Worm (Caenorhabditis elegans) whole organism, late embryonic: ENCODE data around the gene F54D10.9.

ENCODE experiments used
- K02D7.2 ChIP-seq: sonication (generic microtip); optimal IDR thresholded peaks from 2 replicates; lab custom pipeline; 2017; ENCODE audit warnings: mild to moderate bottlenecking, missing genetic modification characterization, missing compliant biosample characterization
- K09A11.1 ChIP-seq: sonication (generic microtip); optimal IDR thresholded peaks from 2 replicates; lab custom pipeline; 2017; ENCODE audit warnings: antibody characterized with exemption, mild to moderate bottlenecking, missing genetic modification characterization, missing compliant biosample characterization; ENCODE audit not compliant: insufficient read depth
- ama-1 ChIP-seq: fragments of 150-350 bp; optimal IDR thresholded peaks from 2 replicates; lab custom pipeline; 2014
- ceh-14 ChIP-seq: sonication (generic microtip); optimal IDR thresholded peaks from 2 replicates; lab custom pipeline; 2016; ENCODE audit warnings: missing genotype, missing genetic modification characterization, missing compliant biosample characterization
- ceh-18 ChIP-seq: sonication (generic microtip); optimal IDR thresholded peaks from 2 replicates; lab custom pipeline; 2016; ENCODE audit warnings: missing genetic modification characterization, missing compliant biosample characterization
- ceh-19 ChIP-seq: fragments of 200-800 bp; sonication (Bioruptor generic); optimal IDR thresholded peaks from 2 replicates; lab custom pipeline; 2018; ENCODE audit warnings: mild to moderate bottlenecking, missing genetic modification characterization, missing compliant biosample characterization
- ceh-22 ChIP-seq: sonication (generic microtip); optimal IDR thresholded peaks from 2 replicates; lab custom pipeline; 2017; ENCODE audit warnings: missing biosample characterization, missing genetic modification characterization
- ceh-31 ChIP-seq: sonication (generic microtip); optimal IDR thresholded peaks from 2 replicates; lab custom pipeline; 2016; ENCODE audit warnings: missing genetic modification characterization, missing compliant biosample characterization
- ceh-48 ChIP-seq: sonication (generic microtip); optimal IDR thresholded peaks from 2 replicates; lab custom pipeline; 2016; ENCODE audit warnings: missing genetic modification characterization, inconsistent platforms, missing compliant biosample characterization
- ceh-9 ChIP-seq: sonication (generic microtip); optimal IDR thresholded peaks from 2 replicates; lab custom pipeline; 2016; ENCODE audit warnings: mild to moderate bottlenecking, missing genetic modification characterization, inconsistent platforms, missing compliant biosample characterization
- che-1 ChIP-seq: sonication (generic microtip); optimal IDR thresholded peaks from 2 replicates; lab custom pipeline; 2016; ENCODE audit warnings: mild to moderate bottlenecking, missing genetic modification characterization, missing compliant biosample characterization
- elt-2 ChIP-seq: sonication (generic microtip); optimal IDR thresholded peaks from 2 replicates; lab custom pipeline; 2016; ENCODE audit warnings: missing genetic modification reagents, missing genetic modification characterization, missing compliant biosample characterization
- ets-4 ChIP-seq: sonication (generic microtip); optimal IDR thresholded peaks from 2 replicates; lab custom pipeline; 2016; ENCODE audit warnings: missing genetic modification characterization, missing compliant biosample characterization
- eyg-1 ChIP-seq: sonication (generic microtip); optimal IDR thresholded peaks from 2 replicates; lab custom pipeline; 2016; ENCODE audit warnings: missing genotype, missing genetic modification characterization, missing compliant biosample characterization
- fax-1 ChIP-seq: sonication (generic microtip); optimal IDR thresholded peaks from 2 replicates; lab custom pipeline; 2016; ENCODE audit warnings: missing genotype, missing genetic modification characterization, missing compliant biosample characterization
- fkh-6 ChIP-seq: sonication (generic microtip); optimal IDR thresholded peaks from 2 replicates; lab custom pipeline; 2016; ENCODE audit warnings: missing genetic modification characterization, missing compliant biosample characterization
- hlh-15 ChIP-seq: sonication (generic microtip); optimal IDR thresholded peaks from 2 replicates; lab custom pipeline; 2016; ENCODE audit warnings: missing genetic modification characterization, missing compliant biosample characterization
- hlh-6 ChIP-seq: sonication (generic microtip); optimal IDR thresholded peaks from 2 replicates; lab custom pipeline; 2016; ENCODE audit warnings: missing genotype, missing genetic modification characterization, missing compliant biosample characterization
- hlh-8 ChIP-seq: sonication (generic microtip); optimal IDR thresholded peaks from 2 replicates; lab custom pipeline; 2016; ENCODE audit warnings: missing genotype, missing genetic modification characterization, missing compliant biosample characterization
- mec-3 ChIP-seq: sonication (generic microtip); optimal IDR thresholded peaks from 2 replicates; lab custom pipeline; 2016; ENCODE audit warnings: borderline replicate concordance, missing genetic modification characterization, missing compliant biosample characterization
- nfya-1 ChIP-seq: sonication (generic microtip); optimal IDR thresholded peaks from 2 replicates; lab custom pipeline; 2017; ENCODE audit warnings: missing genetic modification characterization, mild to moderate bottlenecking, missing compliant biosample characterization, antibody characterized with exemption, moderate library complexity
- nhr-11 ChIP-seq: fragments of 150-350 bp; optimal IDR thresholded peaks from 2 replicates; lab custom pipeline; 2014; ENCODE audit warnings: missing biosample characterization, missing genetic modification characterization
- nhr-232 ChIP-seq: sonication (generic microtip); optimal IDR thresholded peaks from 2 replicates; lab custom pipeline; 2016; ENCODE audit warnings: missing genetic modification characterization, missing compliant biosample characterization
- odd-2 ChIP-seq: sonication (generic microtip); optimal IDR thresholded peaks from 2 replicates; lab custom pipeline; 2017; ENCODE audit warnings: antibody characterized with exemption, mild to moderate bottlenecking, missing genetic modification characterization, missing compliant biosample characterization
- pag-3 ChIP-seq: sonication (generic microtip); optimal IDR thresholded peaks from 2 replicates; lab custom pipeline; 2016; ENCODE audit warnings: missing compliant biosample characterization, missing genetic modification characterization, borderline replicate concordance
- pat-9 ChIP-seq: fragments of 200-800 bp; sonication (Bioruptor generic); optimal IDR thresholded peaks from 2 replicates; lab custom pipeline; 2018; ENCODE audit warnings: mild to moderate bottlenecking, missing genetic modification characterization, moderate library complexity, missing compliant biosample characterization
- pax-1 ChIP-seq: fragments of 150-350 bp; optimal IDR thresholded peaks from 2 replicates; lab custom pipeline; 2014; ENCODE audit warnings: missing biosample characterization, missing genetic modification characterization
- pha-4 ChIP-seq: fragments of 150-350 bp; optimal IDR thresholded peaks from 2 replicates; lab custom pipeline; 2018; ENCODE audit warnings: missing biosample characterization, missing genetic modification reagents, missing genetic modification characterization
- pqm-1 ChIP-seq: sonication (generic microtip); optimal IDR thresholded peaks from 2 replicates; lab custom pipeline; 2016; ENCODE audit warnings: missing genetic modification characterization, missing compliant biosample characterization
- pros-1 ChIP-seq: fragments of 150-350 bp; optimal IDR thresholded peaks from 2 replicates; lab custom pipeline; 2014; ENCODE audit warnings: missing biosample characterization, missing genetic modification reagents, missing genetic modification characterization
- sox-4 ChIP-seq: sonication (generic microtip); optimal IDR thresholded peaks from 2 replicates; lab custom pipeline; 2017; ENCODE audit warnings: mild to moderate bottlenecking, missing genetic modification characterization, inconsistent platforms, missing compliant biosample characterization
- tbx-2 ChIP-seq: sonication (generic microtip); optimal IDR thresholded peaks from 2 replicates; lab custom pipeline; 2016; ENCODE audit warnings: missing genetic modification characterization, missing compliant biosample characterization
- tbx-7 ChIP-seq: sonication (generic microtip); optimal IDR thresholded peaks from 2 replicates; lab custom pipeline; 2016; ENCODE audit warnings: missing genotype, missing genetic modification characterization, missing compliant biosample characterization
- ttx-3 ChIP-seq: sonication (generic microtip); optimal IDR thresholded peaks from 2 replicates; lab custom pipeline; 2016; ENCODE audit warnings: missing genetic modification reagents, missing genetic modification characterization, missing compliant biosample characterization
- unc-42 ChIP-seq: sonication (generic microtip); optimal IDR thresholded peaks from 2 replicates; lab custom pipeline; 2016; ENCODE audit warnings: missing genotype, missing genetic modification characterization, missing compliant biosample characterization
- unc-86 ChIP-seq: sonication (generic microtip); optimal IDR thresholded peaks from 2 replicates; lab custom pipeline; 2016; ENCODE audit warnings: missing genetic modification characterization, missing compliant biosample characterization

The F54D10.9 gene

ce11 chrII:3808643-3809042 is 23.6 kb downstream of the F54D10.9 start:
- TF ChIP-seq ceh-31 (tag; lab: Kevin White, UChicago) (no peak), nfya-1 (tag; lab: Kevin White, UChicago) (no peak), ceh-22 (tag; lab: Kevin White, UChicago) (no peak), eyg-1 (tag; lab: Kevin White, UChicago) (no peak), ceh-9 (tag; lab: Kevin White, UChicago) (no peak), hlh-8 (tag; lab: Kevin White, UChicago) (no peak), ceh-48 (no peak), pros-1 (no peak), tbx-2 (tag; lab: Kevin White, UChicago) (no peak)

- TF ChIP-seq fkh-6 (tag; lab: Kevin White, UChicago) (no peak), nfya-1 (tag; lab: Kevin White, UChicago) (peak; percentile 70), elt-2 (tag; lab: Kevin White, UChicago) (peak; percentile 78), pat-9 (tag; lab: Kevin White, UChicago) (no peak), ceh-18 (tag; lab: Kevin White, UChicago) (peak; percentile 32), ets-4 (tag; lab: Kevin White, UChicago) (no peak), nhr-232 (tag; lab: Kevin White, UChicago) (no peak), tbx-2 (tag; lab: Kevin White, UChicago) (peak; percentile 74), ceh-14 (tag; lab: Kevin White, UChicago) (no peak), unc-86 (peak; percentile 45), pax-1 (tag; lab: Kevin White, UChicago) (peak; percentile 30), K09A11.1 (tag; lab: Kevin White, UChicago) (peak; percentile 32), ttx-3 (tag; lab: Kevin White, UChicago) (peak; percentile 36), unc-42 (tag; lab: Kevin White, UChicago) (peak; percentile 6), sox-4 (tag; lab: Kevin White, UChicago) (peak; percentile 4), K02D7.2 (tag; lab: Kevin White, UChicago) (peak; percentile 45), ceh-31 (tag; lab: Kevin White, UChicago) (peak; percentile 53)
Measured at ce11 chrII:3808104-3808503, 24.2 kb downstream of the F54D10.9 start, which contains the start of gene F54D10.5. Gene F54D10.5 (minus strand): TSS chrII:3808177.

ce11 chrII:3806964-3807363 is 25.3 kb downstream of the F54D10.9 start, which contains the start of gene F54D10.4:
Gene F54D10.4 (minus strand): TSS chrII:3807064.
- TF ChIP-seq mec-3 (tag; lab: Kevin White, UChicago): no peak
- no peak for TF ChIP-seq unc-42 (tag; lab: Kevin White, UChicago)
- TF ChIP-seq hlh-6 (tag; lab: Kevin White, UChicago): no peak
- no peak for TF ChIP-seq pat-9 (tag; lab: Kevin White, UChicago)
- no peak for TF ChIP-seq pha-4
- no peak for TF ChIP-seq odd-2 (tag; lab: Kevin White, UChicago)
- TF ChIP-seq ama-1 (lab: Kevin White, UChicago): no peak

- no peak for TF ChIP-seq mec-3 (tag; lab: Kevin White, UChicago)
- no peak for TF ChIP-seq pat-9 (tag; lab: Kevin White, UChicago)
- TF ChIP-seq pqm-1 (tag; lab: Kevin White, UChicago): no peak
- TF ChIP-seq ceh-19 (GFP tag; lab: Kevin White, UChicago): no peak
- TF ChIP-seq nhr-11 (tag; lab: Kevin White, UChicago): no peak
- no peak for TF ChIP-seq fkh-6 (tag; lab: Kevin White, UChicago)
- TF ChIP-seq tbx-2 (tag; lab: Kevin White, UChicago): no peak
- no peak for TF ChIP-seq ets-4 (tag; lab: Kevin White, UChicago)
- TF ChIP-seq tbx-7: no peak
- TF ChIP-seq hlh-8 (tag; lab: Kevin White, UChicago): no peak
- TF ChIP-seq ceh-14 (tag; lab: Kevin White, UChicago): no peak
- TF ChIP-seq unc-86: no peak
- no peak for TF ChIP-seq ttx-3 (tag; lab: Kevin White, UChicago)
- no peak for TF ChIP-seq hlh-15 (tag; lab: Kevin White, UChicago)
- TF ChIP-seq fax-1 (tag; lab: Kevin White, UChicago): no peak
- no peak for TF ChIP-seq pag-3 (tag; lab: Kevin White, UChicago)
- TF ChIP-seq nfya-1 (tag; lab: Kevin White, UChicago): no peak
- no peak for TF ChIP-seq che-1 (tag; lab: Kevin White, UChicago)
- TF ChIP-seq, all 69 proteins: peak for 0
Measured at ce11 chrII:3805518-3805917, 26.8 kb downstream of the F54D10.9 start.
